Fruit fly (Drosophila melanogaster) whole organism, embryonic: ENCODE measurements around the gene N.

Experiments used
- ATbp ChIP-seq: fragments of 200-800 bp; sonication (Bioruptor generic); optimal IDR thresholded peaks from 2 replicates; lab custom pipeline; 2017; ENCODE audit warnings: missing biosample characterization, mild to moderate bottlenecking, missing genetic modification characterization, missing genetic modification reagents
- Ada2b ChIP-seq: fragments of 200-800 bp; sonication (Bioruptor generic); IDR thresholded peaks from 2 replicates; pipeline ENCODE4 v1.3.6; 2022; ENCODE audit warnings: missing biosample characterization, missing genetic modification characterization
- BEAF-32 ChIP-seq: fragments of 200-800 bp; sonication (Bioruptor generic); optimal IDR thresholded peaks from 3 replicates; lab custom pipeline; 2017; ENCODE audit warnings: missing biosample characterization, missing genetic modification characterization, mild to moderate bottlenecking, moderate library complexity, missing genetic modification reagents
- CG11695 ChIP-seq: fragments of 200-800 bp; sonication (Bioruptor generic); IDR thresholded peaks from 3 replicates; pipeline ENCODE4 v1.3.6; 2022; ENCODE audit warnings: missing biosample characterization, missing genetic modification characterization
- CG14014 ChIP-seq: fragments of 200-800 bp; sonication (Bioruptor generic); IDR thresholded peaks from 2 replicates; pipeline ENCODE4 v1.3.6; 2022; ENCODE audit warnings: missing biosample characterization, missing genetic modification characterization
- CG14965 ChIP-seq: fragments of 200-800 bp; sonication (Bioruptor generic); optimal IDR thresholded peaks from 2 replicates; lab custom pipeline; 2016; ENCODE audit warnings: missing biosample characterization, missing genetic modification characterization, borderline replicate concordance
- CG15011 ChIP-seq: fragments of 200-800 bp; sonication (Bioruptor generic); optimal IDR thresholded peaks from 3 replicates; lab custom pipeline; 2018; ENCODE audit warnings: missing biosample characterization, mild to moderate bottlenecking, missing genetic modification characterization
- CG16779 ChIP-seq: fragments of 200-800 bp; sonication (Bioruptor generic); IDR thresholded peaks from 2 replicates; pipeline ENCODE4 v1.3.6; 2022; ENCODE audit warnings: missing biosample characterization, missing genetic modification characterization
- CG18476 ChIP-seq: fragments of 200-800 bp; sonication (Bioruptor generic); optimal IDR thresholded peaks from 2 replicates; lab custom pipeline; 2016; ENCODE audit warnings: missing biosample characterization, mild to moderate bottlenecking, missing genetic modification characterization
- CG18599 ChIP-seq: fragments of 200-800 bp; sonication (Bioruptor generic); optimal IDR thresholded peaks from 3 replicates; lab custom pipeline; 2017; ENCODE audit warnings: missing biosample characterization, missing genetic modification characterization, mild to moderate bottlenecking, moderate library complexity, missing genetic modification reagents
- CG2116 ChIP-seq: fragments of 200-800 bp; sonication (Bioruptor generic); optimal IDR thresholded peaks from 3 replicates; lab custom pipeline; 2018; ENCODE audit warnings: missing biosample characterization, mild to moderate bottlenecking, missing genetic modification characterization
- CG2202 ChIP-seq: fragments of 200-800 bp; sonication (Bioruptor generic); optimal IDR thresholded peaks from 2 replicates; lab custom pipeline; 2018; ENCODE audit warnings: missing biosample characterization, mild to moderate bottlenecking, missing genetic modification characterization
- CG2678 ChIP-seq: fragments of 200-800 bp; sonication (Bioruptor generic); optimal IDR thresholded peaks from 3 replicates; lab custom pipeline; 2019; ENCODE audit warnings: missing biosample characterization, mild to moderate bottlenecking, missing genetic modification characterization, moderate library complexity
- CG3726 ChIP-seq: fragments of 200-800 bp; sonication (Bioruptor generic); IDR thresholded peaks from 3 replicates; pipeline ENCODE4, ENCODE4 v1.3.6; 2022; ENCODE audit warnings: missing biosample characterization, missing genetic modification characterization
- CG6272 ChIP-seq: fragments of 200-800 bp; sonication (Bioruptor generic); IDR thresholded peaks from 2 replicates; pipeline ENCODE4 v1.3.6; 2022; ENCODE audit warnings: missing biosample characterization, missing genetic modification characterization
- CG7556 ChIP-seq: fragments of 200-800 bp; sonication (Bioruptor generic); optimal IDR thresholded peaks from 2 replicates; lab custom pipeline; 2017; ENCODE audit warnings: missing biosample characterization, mild to moderate bottlenecking, missing genetic modification characterization
- CG9727 ChIP-seq: fragments of 200-800 bp; sonication (Bioruptor generic); optimal IDR thresholded peaks from 3 replicates; lab custom pipeline; 2017; ENCODE audit warnings: missing biosample characterization, mild to moderate bottlenecking, missing genetic modification characterization
- D19B ChIP-seq: fragments of 200-800 bp; sonication (Bioruptor generic); optimal IDR thresholded peaks from 2 replicates; lab custom pipeline; 2017; ENCODE audit warnings: missing biosample characterization, mild to moderate bottlenecking, missing genetic modification characterization
- Deaf1 ChIP-seq: fragments of 200-800 bp; optimal IDR thresholded peaks from 3 replicates; lab custom pipeline; 2019; ENCODE audit warnings: missing biosample characterization, mild to moderate bottlenecking, missing genetic modification characterization, moderate library complexity
- Dip2 ChIP-seq: fragments of 200-800 bp; sonication (Bioruptor generic); IDR thresholded peaks from 2 replicates; pipeline ENCODE4 v1.3.6; 2022; ENCODE audit warnings: missing biosample characterization, missing genetic modification characterization
- Drgx ChIP-seq: fragments of 200-800 bp; sonication (Bioruptor generic); IDR thresholded peaks from 2 replicates; pipeline ENCODE4 v1.3.6; 2022; ENCODE audit warnings: missing biosample characterization, missing genetic modification characterization
- Fer2 ChIP-seq: fragments of 200-800 bp; sonication (Bioruptor generic); optimal IDR thresholded peaks from 2 replicates; lab custom pipeline; 2018; ENCODE audit warnings: missing biosample characterization, mild to moderate bottlenecking, missing genetic modification characterization, moderate library complexity
- Gug ChIP-seq: fragments of 200-800 bp; sonication (Bioruptor generic); IDR thresholded peaks from 4 replicates; pipeline ENCODE4 v1.3.6; 2022; ENCODE audit warnings: missing biosample characterization, missing genetic modification characterization
- Hand ChIP-seq: fragments of 200-800 bp; sonication (Bioruptor generic); optimal IDR thresholded peaks from 2 replicates; lab custom pipeline; 2017; ENCODE audit warnings: mild to moderate bottlenecking, missing biosample characterization, missing genetic modification reagents, missing genetic modification characterization
- Lpt ChIP-seq: fragments of >200 bp; optimal IDR thresholded peaks from 2 replicates; lab custom pipeline; 2018; ENCODE audit warnings: missing biosample characterization, missing genetic modification characterization
- Mes4 ChIP-seq: fragments of 200-800 bp; sonication (Bioruptor generic); optimal IDR thresholded peaks from 2 replicates; lab custom pipeline; 2016; ENCODE audit warnings: missing biosample characterization, missing genetic modification characterization
- Myb ChIP-seq: fragments of 200-800 bp; sonication (Bioruptor generic); optimal IDR thresholded peaks from 2 replicates; lab custom pipeline; 2016; ENCODE audit warnings: missing biosample characterization, missing genetic modification characterization
- NC2β ChIP-seq: fragments of 200-800 bp; sonication (Bioruptor generic); optimal IDR thresholded peaks from 2 replicates; lab custom pipeline; 2016; ENCODE audit warnings: missing biosample characterization, missing genetic modification characterization
- PHDP ChIP-seq: fragments of 200-800 bp; sonication (Bioruptor generic); optimal IDR thresholded peaks from 3 replicates; lab custom pipeline; 2018; ENCODE audit warnings: missing biosample characterization, mild to moderate bottlenecking, missing genetic modification characterization, moderate library complexity
- Ravus ChIP-seq: fragments of 200-800 bp; sonication (Bioruptor generic); IDR thresholded peaks from 2 replicates; pipeline ENCODE4 v1.3.6; 2022; ENCODE audit warnings: missing biosample characterization, missing genetic modification characterization
- Six4 ChIP-seq: fragments of 200-800 bp; sonication (Bioruptor generic); optimal IDR thresholded peaks from 2 replicates; lab custom pipeline; 2016; ENCODE audit warnings: missing biosample characterization, missing genetic modification characterization
- Tbp ChIP-seq: fragments of >200 bp; optimal IDR thresholded peaks from 2 replicates; lab custom pipeline; 2018; ENCODE audit warnings: missing biosample characterization, missing genetic modification characterization
- ara ChIP-seq: fragments of 200-800 bp; sonication (Bioruptor generic); IDR thresholded peaks from 2 replicates; pipeline ENCODE4 v1.3.6; 2022; ENCODE audit warnings: missing biosample characterization, missing genetic modification characterization
- crp ChIP-seq, 2 experiments: fragments of 200-800 bp; sonication (Bioruptor generic); optimal IDR thresholded peaks; 2 replicates in 1 of 2; 3 replicates in 1 of 2; lab custom pipeline; 2017; ENCODE audit warnings: missing biosample characterization in 2 of 2, missing genetic modification characterization in 2 of 2, mild to moderate bottlenecking in 1 of 2, moderate library complexity in 1 of 2
- dimm ChIP-seq: fragments of 200-800 bp; sonication (Bioruptor generic); IDR thresholded peaks from 2 replicates; pipeline ENCODE4 v1.3.6; 2022; ENCODE audit warnings: missing biosample characterization, missing genetic modification characterization
- dmrt99B ChIP-seq: fragments of 200-800 bp; sonication (Bioruptor generic); optimal IDR thresholded peaks from 2 replicates; lab custom pipeline; 2018; ENCODE audit warnings: missing biosample characterization, mild to moderate bottlenecking, missing genetic modification characterization, moderate library complexity
- fd3F ChIP-seq: fragments of 200-800 bp; sonication (Bioruptor generic); optimal IDR thresholded peaks from 2 replicates; lab custom pipeline; 2018; ENCODE audit warnings: missing biosample characterization, mild to moderate bottlenecking, missing genetic modification characterization, moderate library complexity
- ftz-f1 ChIP-seq: fragments of 200-800 bp; sonication (Bioruptor generic); optimal IDR thresholded peaks from 2 replicates; lab custom pipeline; 2016; ENCODE audit warnings: missing biosample characterization, missing genetic modification characterization
- gro ChIP-seq: fragments of 200-800 bp; sonication (Bioruptor generic); optimal IDR thresholded peaks from 2 replicates; lab custom pipeline; 2016; ENCODE audit warnings: missing biosample characterization, missing genetic modification characterization
- ind ChIP-seq: fragments of 200-800 bp; sonication (Bioruptor generic); optimal IDR thresholded peaks from 3 replicates; lab custom pipeline; 2016; ENCODE audit warnings: missing biosample characterization, missing genetic modification characterization
- jing ChIP-seq: fragments of 200-800 bp; sonication (Bioruptor generic); optimal IDR thresholded peaks from 2 replicates; lab custom pipeline; 2018; ENCODE audit warnings: missing biosample characterization, mild to moderate bottlenecking, missing genetic modification characterization
- jumu ChIP-seq: fragments of 200-800 bp; sonication (Bioruptor generic); optimal IDR thresholded peaks from 3 replicates; lab custom pipeline; 2016; ENCODE audit warnings: missing biosample characterization, missing genetic modification characterization
- lola ChIP-seq, 3 experiments: fragments of >200 bp in 2 of 3; fragments of 200-800 bp in 1 of 3; sonication (Bioruptor generic) in 1 of 3; optimal IDR thresholded peaks; 2 replicates each; lab custom pipeline; 2017 to 2019; ENCODE audit warnings: missing biosample characterization in 3 of 3, missing genetic modification characterization in 3 of 3, mild to moderate bottlenecking in 1 of 3, moderate library complexity in 1 of 3
- nmo ChIP-seq: fragments of 200-800 bp; sonication (Bioruptor generic); optimal IDR thresholded peaks from 2 replicates; lab custom pipeline; 2018; ENCODE audit warnings: missing biosample characterization, mild to moderate bottlenecking, missing genetic modification characterization, moderate library complexity
- ssp ChIP-seq: fragments of 200-800 bp; sonication (Bioruptor generic); IDR thresholded peaks from 2 replicates; pipeline ENCODE4 v1.3.6; 2022; ENCODE audit warnings: missing biosample characterization, missing genetic modification characterization
- toy ChIP-seq: fragments of 200-800 bp; sonication (Bioruptor generic); IDR thresholded peaks from 2 replicates; pipeline ENCODE4 v1.3.6; 2022; ENCODE audit warnings: missing biosample characterization, missing genetic modification characterization
- wek ChIP-seq: fragments of 200-800 bp; sonication (Bioruptor generic); optimal IDR thresholded peaks from 3 replicates; lab custom pipeline; 2018; ENCODE audit warnings: missing biosample characterization, mild to moderate bottlenecking, missing genetic modification characterization, moderate library complexity
- zen ChIP-seq: fragments of 200-800 bp; sonication (Bioruptor generic); optimal IDR thresholded peaks from 3 replicates; lab custom pipeline; 2018; ENCODE audit warnings: missing biosample characterization, mild to moderate bottlenecking, missing genetic modification characterization, moderate library complexity

N gene

dm6 chrX:3205887-3206794, 71.5 kb downstream of the N start (continued):
- TF ChIP-seq Lpt (GFP tag; lab: Kevin White, UChicago), result no peak
- TF ChIP-seq Drgx (GFP tag; lab: Robert Waterston, UW), result peak; percentile 53
- peak; percentile 33; the same call in 1 of the 2 replicates for TF ChIP-seq ara
- peak; percentile 17 for TF ChIP-seq wek
- peak; percentile 46 for TF ChIP-seq ATbp (GFP tag; lab: Kevin White, UChicago)
- TF ChIP-seq CG2202 (tag; lab: Kevin White, UChicago), result no peak
- TF ChIP-seq dimm (GFP tag; lab: Robert Waterston, UW), result peak; percentile 61; the same call in 1 of the 2 replicates
- TF ChIP-seq CG6272, result peak; percentile 36; the same call in 1 of the 2 replicates
- no peak; the same call in none of the 2 replicates for TF ChIP-seq ssp (GFP tag; lab: Robert Waterston, UW)
- peak; percentile 78 for TF ChIP-seq CG14014 (GFP tag; lab: Robert Waterston, UW)
- TF ChIP-seq Deaf1, result peak; percentile 26
- TF ChIP-seq CG18476 (GFP tag; lab: Kevin White, UChicago), result peak; percentile 44
- peak; percentile 16 for TF ChIP-seq Ravus (GFP tag; lab: Robert Waterston, UW)
- TF ChIP-seq CG16779 (GFP tag; lab: Robert Waterston, UW), result peak; percentile 53; the same call in 1 of the 2 replicates
- TF ChIP-seq Gug (GFP tag; lab: Robert Waterston, UW), result peak; percentile 59
- no peak for TF ChIP-seq CG3726
- no peak for TF ChIP-seq CG2116 (GFP tag; lab: Kevin White, UChicago)
- no peak for TF ChIP-seq zen
- peak; percentile 47 for TF ChIP-seq nmo (GFP tag; lab: Kevin White, UChicago)
- TF ChIP-seq D19B (GFP tag; lab: Kevin White, UChicago), result peak; percentile 37
- no peak for TF ChIP-seq BEAF-32 (GFP tag; lab: Kevin White, UChicago)
- peak; percentile 78 for TF ChIP-seq CG11695 (GFP tag; lab: Robert Waterston, UW)
- peak; percentile 39 for TF ChIP-seq Mes4
- no peak for TF ChIP-seq lola (GFP tag; optimal IDR thresholded peaks at IDR 0.05; lab: Kevin White, UChicago)
- TF ChIP-seq CG15011 (GFP tag; lab: Kevin White, UChicago), result peak; percentile 14
- peak; percentile 25 for TF ChIP-seq CG14965 (GFP tag; lab: Kevin White, UChicago)
- peak; percentile 82 for TF ChIP-seq CG7556 (GFP tag; lab: Kevin White, UChicago)
- no peak for TF ChIP-seq Tbp (GFP tag; lab: Kevin White, UChicago)
- TF ChIP-seq fd3F (GFP tag; lab: Kevin White, UChicago), result peak; percentile 15
- TF ChIP-seq jing (GFP tag; lab: Kevin White, UChicago), result peak; percentile 24
- peak; percentile 64 for TF ChIP-seq gro
- no peak for TF ChIP-seq Fer2 (tag; lab: Kevin White, UChicago)
- TF ChIP-seq Six4 (GFP tag; lab: Kevin White, UChicago), result peak; percentile 50
- peak; percentile 71 for TF ChIP-seq ind (GFP tag; lab: Kevin White, UChicago)
- TF ChIP-seq jumu (GFP tag; lab: Kevin White, UChicago), result peak; percentile 69
- TF ChIP-seq PHDP (tag; lab: Kevin White, UChicago), result peak; percentile 65
- TF ChIP-seq CG18599 (GFP tag; lab: Kevin White, UChicago), result peak; percentile 91
- TF ChIP-seq NC2β (GFP tag; lab: Kevin White, UChicago), result peak; percentile 56
- TF ChIP-seq dmrt99B (tag; lab: Kevin White, UChicago), result peak; percentile 78
- 0 out of 2 replicates have a peak, but pooled peaks have one; percentile 46 for TF ChIP-seq toy (GFP tag; lab: Robert Waterston, UW)
- TF ChIP-seq Dip2, result no peak
- TF ChIP-seq crp (GFP tag; optimal IDR thresholded peaks at IDR 0.05; lab: Kevin White, UChicago), result peak in 1 of 2 experiments; percentile 12
- TF ChIP-seq CG2678, result peak; percentile 77
- peak; percentile 79 for TF ChIP-seq Hand (GFP tag; lab: Kevin White, UChicago)
- TF ChIP-seq ftz-f1 (GFP tag; lab: Kevin White, UChicago), result no peak
- TF ChIP-seq CG9727 (GFP tag; lab: Kevin White, UChicago), result peak; percentile 43
- peak; percentile 85 for TF ChIP-seq Ada2b (GFP tag; lab: Robert Waterston, UW)
- TF ChIP-seq Myb, result peak; percentile 52
